Worm (Caenorhabditis elegans): Measurements from ENCODE around the gene R09E10.1.

ce11 chrIV:10276960-10277359, 45.6 kb downstream of the R09E10.1 start, which contains the start of gene Y43C5A.7:
- TF ChIP-seq sdc-2 (tag; optimal IDR thresholded peaks at IDR 0.05) (no peak), unc-86 (tag; optimal IDR thresholded peaks at IDR 0.05) (no peak), nfya-1 (tag; optimal IDR thresholded peaks at IDR 0.05) (no peak), K09A11.1 (tag; optimal IDR thresholded peaks at IDR 0.05; ENCODE audit: insufficient read depth) (no peak)
